Worm (Caenorhabditis elegans) whole organism, L4 larva: ENCODE data around the gene cwp-3.

Source experiments
- D1046.2 ChIP-seq: fragments of 200-800 bp; sonication (Bioruptor generic); IDR thresholded peaks from 2 replicates; pipeline ENCODE4 v1.3.6; 2022; ENCODE audit warnings: missing genetic modification characterization, missing compliant biosample characterization
- F10B5.3 ChIP-seq: sonication (generic microtip); optimal IDR thresholded peaks from 2 replicates; lab custom pipeline; 2016; ENCODE audit warnings: mild to moderate bottlenecking, missing genetic modification characterization, missing compliant biosample characterization
- F26F4.8 ChIP-seq: fragments of 200-800 bp; sonication (Bioruptor generic); conservative IDR thresholded peaks from 2 replicates; pipeline ENCODE4 v1.3.6; 2022; ENCODE audit warnings: missing genetic modification characterization, missing compliant biosample characterization
- F44E2.7 ChIP-seq: fragments of 200-800 bp; sonication (Bioruptor generic); IDR thresholded peaks from 2 replicates; pipeline ENCODE4 v2.1.2; 2022; ENCODE audit warnings: missing genetic modification characterization, missing compliant biosample characterization
- R02D3.7 ChIP-seq: fragments of 150-350 bp; sonication (generic microtip); optimal IDR thresholded peaks from 3 replicates; lab custom pipeline; 2014; ENCODE audit warnings: missing biosample characterization, missing genetic modification characterization
- ZK546.5 ChIP-seq, 2 experiments: sonication (generic microtip); optimal IDR thresholded peaks; 2 replicates each; lab custom pipeline; 2017; ENCODE audit warnings: missing biosample characterization in 2 of 2, missing genetic modification characterization in 2 of 2
- aha-1 ChIP-seq: fragments of 150-350 bp; peaks from one replicate; lab custom pipeline; 2014; ENCODE audit warnings: missing biosample characterization, missing genetic modification characterization
- aly-2 ChIP-seq: sonication (generic microtip); optimal IDR thresholded peaks from 2 replicates; lab custom pipeline; 2018; ENCODE audit warnings: missing biosample characterization, missing genetic modification characterization
- ama-1 ChIP-seq: fragments of 150-350 bp; optimal IDR thresholded peaks from 2 replicates; lab custom pipeline; 2014; ENCODE audit warnings: inconsistent platforms, mixed read lengths
- arid-1 ChIP-seq: fragments of 200-800 bp; sonication (Bioruptor generic); conservative IDR thresholded peaks from 2 replicates; pipeline ENCODE4 v1.3.6; 2022; ENCODE audit warnings: missing genetic modification reagents, missing genetic modification characterization, missing compliant biosample characterization
- attf-4 ChIP-seq: sonication (generic microtip); optimal IDR thresholded peaks from 3 replicates; lab custom pipeline; 2017; ENCODE audit warnings: missing biosample characterization, missing genetic modification characterization
- ceh-28 ChIP-seq: fragments of 150-350 bp; optimal IDR thresholded peaks from 2 replicates; lab custom pipeline; 2014; ENCODE audit warnings: missing biosample characterization, missing genetic modification reagents, missing genetic modification characterization
- ceh-32 ChIP-seq: sonication (generic microtip); optimal IDR thresholded peaks from 2 replicates; lab custom pipeline; 2016; ENCODE audit warnings: mild to moderate bottlenecking, missing genetic modification characterization, missing compliant biosample characterization; ENCODE audit not compliant: poor library complexity
- ceh-44 ChIP-seq: fragments of 200-800 bp; sonication (Bioruptor generic); IDR thresholded peaks from 2 replicates; pipeline ENCODE4 v1.3.6; 2022; ENCODE audit warnings: missing genetic modification reagents, missing genetic modification characterization, missing compliant biosample characterization
- ceh-62 ChIP-seq: sonication (generic microtip); optimal IDR thresholded peaks from 2 replicates; lab custom pipeline; 2017; ENCODE audit warnings: missing biosample characterization, missing genetic modification characterization
- cey-2 ChIP-seq: sonication (generic microtip); optimal IDR thresholded peaks from 3 replicates; lab custom pipeline; 2017; ENCODE audit warnings: missing genetic modification characterization, mild to moderate bottlenecking, missing compliant biosample characterization, antibody characterized with exemption, borderline replicate concordance; ENCODE audit not compliant: insufficient read depth
- dmd-8 ChIP-seq: fragments of 200-800 bp; sonication (Bioruptor generic); IDR thresholded peaks from 2 replicates; pipeline ENCODE4 v1.3.6; 2022; ENCODE audit warnings: missing genetic modification characterization, missing compliant biosample characterization
- dmd-9 ChIP-seq: fragments of 200-800 bp; sonication (Bioruptor generic); IDR thresholded peaks from 2 replicates; pipeline ENCODE4 v1.3.6; 2022; ENCODE audit warnings: missing genetic modification reagents, missing genetic modification characterization, missing compliant biosample characterization
- fkh-10 ChIP-seq: fragments of 150-350 bp; optimal IDR thresholded peaks from 2 replicates; lab custom pipeline; 2014; ENCODE audit warnings: missing biosample characterization, missing genetic modification reagents, missing genetic modification characterization
- gei-8 ChIP-seq: fragments of 200-800 bp; sonication (Bioruptor generic); optimal IDR thresholded peaks from 2 replicates; lab custom pipeline; 2018; ENCODE audit warnings: mild to moderate bottlenecking, missing genetic modification characterization, missing compliant biosample characterization
- hif-1 ChIP-seq, 2 experiments: sonication (generic microtip); optimal IDR thresholded peaks; 2 replicates each; lab custom pipeline; 2016 to 2017; ENCODE audit warnings: missing compliant biosample characterization in 2 of 2, missing genetic modification characterization in 2 of 2, missing genetic modification reagents in 2 of 2, missing genotype in 2 of 2, mild to moderate bottlenecking in 1 of 2
- hlh-30 ChIP-seq: sonication (generic microtip); optimal IDR thresholded peaks from 2 replicates; lab custom pipeline; 2017; ENCODE audit warnings: antibody characterized with exemption, mild to moderate bottlenecking, missing genetic modification characterization, missing compliant biosample characterization; ENCODE audit not compliant: insufficient read depth
- lim-7 ChIP-seq: fragments of 200-800 bp; sonication (Bioruptor generic); IDR thresholded peaks from 2 replicates; pipeline ENCODE4 v1.3.6; 2022; ENCODE audit warnings: missing genetic modification characterization, missing compliant biosample characterization
- lin-1 ChIP-seq: fragments of 200-800 bp; sonication (Bioruptor generic); IDR thresholded peaks from 2 replicates; pipeline ENCODE4 v1.3.6; 2022; ENCODE audit warnings: missing genetic modification reagents, missing genetic modification characterization, missing compliant biosample characterization
- lin-29 ChIP-seq: fragments of 200-800 bp; sonication (Bioruptor generic); IDR thresholded peaks from 2 replicates; pipeline ENCODE4 v1.3.6; 2022; ENCODE audit warnings: missing genetic modification reagents, missing genetic modification characterization, missing compliant biosample characterization
- lin-38 ChIP-seq: fragments of 200-800 bp; sonication (Bioruptor generic); IDR thresholded peaks from 2 replicates; pipeline ENCODE4 v1.3.6; 2022; ENCODE audit warnings: missing genetic modification reagents, missing genetic modification characterization, missing compliant biosample characterization
- lsy-2 ChIP-seq, 2 experiments: fragments of 150-350 bp in 1 of 2; sonication (generic microtip) in 1 of 2; optimal IDR thresholded peaks; 2 replicates each; lab custom pipeline; 2014 to 2017; ENCODE audit warnings: missing biosample characterization in 2 of 2, missing genetic modification characterization in 2 of 2
- madf-5 ChIP-seq, 2 experiments: fragments of 200-800 bp; sonication (Bioruptor generic); IDR thresholded peaks; 2 replicates each; pipeline ENCODE4 v1.3.6; 2022; ENCODE audit warnings: missing compliant biosample characterization in 2 of 2, missing genetic modification characterization in 2 of 2
- mep-1 ChIP-seq: fragments of 150-350 bp; sonication (generic microtip); optimal IDR thresholded peaks from 3 replicates; lab custom pipeline; 2014; ENCODE audit warnings: missing biosample characterization, missing genetic modification characterization
- mes-2 ChIP-seq: sonication (generic microtip); optimal IDR thresholded peaks from 2 replicates; lab custom pipeline; 2016; ENCODE audit warnings: missing genotype, mild to moderate bottlenecking, missing genetic modification characterization, missing compliant biosample characterization; ENCODE audit not compliant: poor library complexity, severe bottlenecking
- mxl-3 ChIP-seq: fragments of 200-800 bp; sonication (Bioruptor generic); optimal IDR thresholded peaks from 2 replicates; lab custom pipeline; 2018; ENCODE audit warnings: mild to moderate bottlenecking, missing genetic modification characterization, missing compliant biosample characterization
- nhr-10 ChIP-seq: fragments of 150-350 bp; optimal IDR thresholded peaks from 2 replicates; lab custom pipeline; 2014; ENCODE audit warnings: missing biosample characterization, missing genetic modification characterization
- nhr-76 ChIP-seq: fragments of 150-350 bp; optimal IDR thresholded peaks from 2 replicates; lab custom pipeline; 2014; ENCODE audit warnings: missing biosample characterization, missing genetic modification characterization
- nhr-77 ChIP-seq: fragments of 150-350 bp; optimal IDR thresholded peaks from 2 replicates; lab custom pipeline; 2014; ENCODE audit warnings: missing biosample characterization, missing genetic modification characterization
- php-3 ChIP-seq: fragments of 200-800 bp; sonication (Bioruptor generic); IDR thresholded peaks from 2 replicates; pipeline ENCODE4 v1.3.6; 2022; ENCODE audit warnings: missing genetic modification reagents, missing genetic modification characterization, missing compliant biosample characterization
- rbr-2 ChIP-seq: sonication (generic microtip); optimal IDR thresholded peaks from 2 replicates; lab custom pipeline; 2016; ENCODE audit warnings: missing genotype, missing genetic modification characterization, missing compliant biosample characterization
- sdz-12 ChIP-seq: fragments of 200-800 bp; sonication (Bioruptor generic); optimal IDR thresholded peaks from 2 replicates; lab custom pipeline; 2018; ENCODE audit warnings: mild to moderate bottlenecking, missing genetic modification characterization, missing compliant biosample characterization
- set-16 ChIP-seq: fragments of 200-800 bp; sonication (Bioruptor generic); IDR thresholded peaks from 2 replicates; pipeline ENCODE4 v1.3.6; 2022; ENCODE audit warnings: missing genetic modification reagents, missing genetic modification characterization, missing compliant biosample characterization
- snpc-4 ChIP-seq: fragments of 150-350 bp; optimal IDR thresholded peaks from 2 replicates; lab custom pipeline; 2014; ENCODE audit warnings: missing biosample characterization, missing genetic modification characterization
- spr-1 ChIP-seq: sonication (generic microtip); optimal IDR thresholded peaks from 2 replicates; lab custom pipeline; 2016; ENCODE audit warnings: mild to moderate bottlenecking, missing genetic modification characterization, missing compliant biosample characterization
- spr-3 ChIP-seq: fragments of 200-800 bp; sonication (Bioruptor generic); optimal IDR thresholded peaks from 2 replicates; lab custom pipeline; 2018; ENCODE audit warnings: mild to moderate bottlenecking, missing genetic modification characterization, missing compliant biosample characterization
- unc-39 ChIP-seq: sonication (generic microtip); optimal IDR thresholded peaks from 2 replicates; lab custom pipeline; 2017; ENCODE audit warnings: missing biosample characterization, missing genetic modification characterization
- vab-7 ChIP-seq: fragments of 200-800 bp; sonication (Bioruptor generic); IDR thresholded peaks from 2 replicates; pipeline ENCODE4 v1.3.6; 2022; ENCODE audit warnings: missing genetic modification reagents, missing genetic modification characterization, missing compliant biosample characterization
- zag-1 ChIP-seq: fragments of 150-350 bp; optimal IDR thresholded peaks from 2 replicates; lab custom pipeline; 2014; ENCODE audit warnings: missing biosample characterization, missing genetic modification characterization
- zfp-2 ChIP-seq: sonication (generic microtip); optimal IDR thresholded peaks from 2 replicates; lab custom pipeline; 2016; ENCODE audit warnings: mild to moderate bottlenecking, missing genetic modification characterization, missing compliant biosample characterization
- zip-11 ChIP-seq: fragments of 200-800 bp; sonication (Bioruptor generic); IDR thresholded peaks from 2 replicates; pipeline ENCODE4 v1.3.6; 2022; ENCODE audit warnings: missing genetic modification characterization, missing compliant biosample characterization
- zip-2 ChIP-seq: fragments of 150-350 bp; optimal IDR thresholded peaks from 2 replicates; lab custom pipeline; 2014; ENCODE audit warnings: missing biosample characterization, missing genetic modification characterization

cwp-3 gene

ce11 chrV:4851969-4852368, 9.3 kb downstream of the cwp-3 start:
- TF ChIP-seq dmd-9 (GFP tag; lab: Robert Waterston, UW): no peak
- TF ChIP-seq ceh-28 (tag; lab: Kevin White, UChicago): no peak
- no peak for TF ChIP-seq ZK546.5 (tag; optimal IDR thresholded peaks at IDR 0.05; lab: Kevin White, UChicago)
- no peak for TF ChIP-seq zip-2 (tag; lab: Kevin White, UChicago)
- TF ChIP-seq nhr-77: no peak
- TF ChIP-seq cey-2 (tag; lab: Kevin White, UChicago): no peak
- TF ChIP-seq mxl-3 (GFP tag; lab: Kevin White, UChicago): no peak
- no peak for TF ChIP-seq zag-1 (tag; lab: Kevin White, UChicago)
- no peak for TF ChIP-seq aly-2 (tag; lab: Kevin White, UChicago)
- no peak for TF ChIP-seq lsy-2 (tag; optimal IDR thresholded peaks at IDR 0.05; lab: Kevin White, UChicago)
- no peak for TF ChIP-seq snpc-4
- no peak for TF ChIP-seq vab-7
- TF ChIP-seq set-16 (GFP tag; lab: Robert Waterston, UW): no peak
- no peak for TF ChIP-seq dmd-8 (GFP tag; lab: Robert Waterston, UW)
- TF ChIP-seq nhr-76 (tag; lab: Kevin White, UChicago): no peak
- no peak for TF ChIP-seq lin-1 (GFP tag; lab: Robert Waterston, UW)
- TF ChIP-seq lin-29 (GFP tag; lab: Robert Waterston, UW): no peak
- TF ChIP-seq fkh-10 (GFP tag; lab: Kevin White, UChicago): no peak
- TF ChIP-seq spr-3: no peak

DNA sequence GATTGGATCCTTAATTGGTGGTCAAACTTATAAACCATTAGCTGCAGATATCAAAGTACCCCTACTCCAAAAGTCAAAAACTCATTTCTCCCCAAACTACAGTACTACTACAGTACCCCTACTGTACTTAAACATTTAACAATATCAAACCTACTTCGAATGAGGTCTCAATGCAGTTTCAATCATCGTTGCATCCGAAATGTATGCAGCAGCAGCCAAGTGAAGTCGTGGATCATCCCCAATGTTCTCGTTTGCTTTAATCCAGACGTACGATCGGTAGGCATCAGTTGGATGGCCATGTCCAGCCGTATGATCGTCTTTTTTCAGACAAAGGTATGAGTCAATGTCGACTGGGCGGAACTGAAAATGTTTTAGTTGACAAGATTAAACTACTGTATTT, 14.9 kb downstream of the cwp-3 start:
- no peak for TF ChIP-seq F10B5.3 (tag; lab: Kevin White, UChicago)
- TF ChIP-seq aha-1 (tag; lab: Kevin White, UChicago): peak; percentile 91
- TF ChIP-seq, all 104 proteins: peak for 1

DNA sequence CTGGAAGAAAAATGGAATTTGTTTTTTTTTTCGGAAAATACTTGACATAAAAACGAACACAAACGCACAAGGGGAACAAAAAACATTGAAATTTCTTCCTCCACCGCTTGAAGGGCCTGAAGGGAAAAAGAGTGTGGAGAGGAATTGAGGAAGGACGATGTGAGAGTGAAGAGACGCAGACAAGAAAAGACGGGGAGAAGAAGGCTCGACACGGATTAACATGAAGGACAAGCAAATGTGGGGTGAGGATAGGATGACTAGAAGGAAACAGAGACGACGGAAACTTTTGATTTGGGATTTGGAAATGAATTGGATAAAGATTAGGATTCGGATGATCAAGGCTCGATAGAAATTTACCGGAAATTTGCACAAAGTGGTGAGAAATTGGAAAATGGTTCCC, 17.9 kb downstream of the cwp-3 start:
- TF ChIP-seq rbr-2 (peak; percentile 48), lsy-2 (tag; optimal IDR thresholded peaks at IDR 0.05; lab: Kevin White, UChicago) (peak in 1 of 2 experiments; percentile 5), aha-1 (tag; lab: Kevin White, UChicago) (peak; percentile 27), fkh-10 (GFP tag; lab: Kevin White, UChicago) (no peak), mxl-3 (GFP tag; lab: Kevin White, UChicago) (no peak), F44E2.7 (GFP tag; lab: Robert Waterston, UW) (no peak), ceh-62 (tag; lab: Kevin White, UChicago) (no peak), gei-8 (GFP tag; lab: Kevin White, UChicago) (no peak), ceh-32 (tag; lab: Kevin White, UChicago) (no peak)

DNA sequence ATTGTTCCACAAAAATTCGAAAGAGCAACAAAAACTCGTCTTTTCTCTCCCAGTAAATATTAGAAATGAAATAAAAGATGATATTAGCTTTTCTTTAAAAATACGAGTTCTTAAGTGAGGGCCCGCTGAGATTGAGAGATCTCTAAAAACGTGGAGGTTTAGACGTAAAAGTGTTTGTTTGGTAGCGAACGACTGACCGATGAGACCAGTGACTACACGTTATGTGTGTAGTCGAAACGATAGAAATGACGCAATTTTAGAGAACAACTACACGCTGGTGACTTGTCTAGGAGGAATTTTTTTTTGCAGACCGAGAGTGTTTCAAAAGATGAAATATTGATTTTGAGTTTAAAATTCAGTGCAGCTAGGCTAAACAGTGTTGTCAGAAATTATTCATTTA, 20.1 kb downstream of the cwp-3 start, which contains the start of gene C37H5.13:
Gene C37H5.13, minus strand, starts transcription at position 229 of the 400 bp plus-strand sequence.
- TF ChIP-seq arid-1 (no peak), aha-1 (tag; lab: Kevin White, UChicago) (no peak), zip-11 (no peak), ceh-62 (tag; lab: Kevin White, UChicago) (no peak), D1046.2 (GFP tag; lab: Robert Waterston, UW) (no peak), zfp-2 (no peak), spr-1 (tag; lab: Kevin White, UChicago) (no peak), attf-4 (tag; lab: Kevin White, UChicago) (no peak), nhr-76 (tag; lab: Kevin White, UChicago) (no peak), dmd-8 (GFP tag; lab: Robert Waterston, UW) (no peak), hif-1 (tag; optimal IDR thresholded peaks at IDR 0.05; lab: Kevin White, UChicago) (peak in 1 of 2 experiments; percentile 2), mep-1 (tag; lab: Kevin White, UChicago) (peak; percentile 28), F26F4.8 (GFP tag; lab: Robert Waterston, UW) (no peak), php-3 (GFP tag; lab: Robert Waterston, UW) (no peak), unc-39 (no peak), lin-38 (GFP tag; lab: Robert Waterston, UW) (no peak), zag-1 (tag; lab: Kevin White, UChicago) (no peak), nhr-10 (no peak), mes-2 (tag; lab: Kevin White, UChicago) (no peak), hlh-30 (peak; percentile 48), sdz-12 (GFP tag; lab: Kevin White, UChicago) (no peak), madf-5 (GFP tag; IDR thresholded peaks at IDR 0.05; lab: Robert Waterston, UW) (no peak), lim-7 (GFP tag; lab: Robert Waterston, UW) (no peak), ceh-44 (GFP tag; lab: Robert Waterston, UW) (no peak), ama-1 (lab: Kevin White, UChicago) (no peak), R02D3.7 (tag; lab: Kevin White, UChicago) (no peak), F10B5.3 (tag; lab: Kevin White, UChicago) (no peak)
